Fruit fly (Drosophila melanogaster) whole organism, pupa: ENCODE data around the gene witty.

Experiments
- CG10348 ChIP-seq: fragments of 200-800 bp; sonication (Bioruptor generic); IDR thresholded peaks from 2 replicates; pipeline ENCODE4 v1.3.6; 2022; ENCODE audit warnings: missing biosample characterization, missing genetic modification characterization
- CG12605 ChIP-seq: fragments of 200-800 bp; sonication (Bioruptor generic); IDR thresholded peaks from 2 replicates; pipeline ENCODE4 v1.3.6; 2022; ENCODE audit warnings: missing biosample characterization, missing genetic modification characterization
- CG13204 ChIP-seq: fragments of 200-800 bp; sonication (Bioruptor generic); optimal IDR thresholded peaks from 2 replicates; lab custom pipeline; 2018; ENCODE audit warnings: missing biosample characterization, mild to moderate bottlenecking, missing genetic modification characterization, moderate library complexity
- CG14655 ChIP-seq: fragments of 200-800 bp; sonication (Bioruptor generic); optimal IDR thresholded peaks from 3 replicates; lab custom pipeline; 2017; ENCODE audit warnings: mild to moderate bottlenecking, missing biosample characterization, missing genetic modification reagents, missing genetic modification characterization
- CG15710 ChIP-seq: fragments of 200-800 bp; sonication (Bioruptor generic); optimal IDR thresholded peaks from 2 replicates; lab custom pipeline; 2018; ENCODE audit warnings: missing biosample characterization, mild to moderate bottlenecking, missing genetic modification characterization, moderate library complexity
- CG17806 ChIP-seq: fragments of 200-800 bp; sonication (Bioruptor generic); optimal IDR thresholded peaks from 2 replicates; lab custom pipeline; 2018; ENCODE audit warnings: missing biosample characterization, mild to moderate bottlenecking, missing genetic modification characterization, moderate library complexity
- CG32121 ChIP-seq: fragments of 200-800 bp; sonication (Bioruptor generic); IDR thresholded peaks from 2 replicates; pipeline ENCODE4 v1.3.6; 2022; ENCODE audit warnings: missing biosample characterization, missing genetic modification characterization
- CG34367 ChIP-seq: fragments of 200-800 bp; sonication (Bioruptor generic); optimal IDR thresholded peaks from 2 replicates; lab custom pipeline; 2018; ENCODE audit warnings: missing biosample characterization, mild to moderate bottlenecking, missing genetic modification characterization
- CG4496 ChIP-seq: fragments of 200-800 bp; sonication (Bioruptor generic); IDR thresholded peaks from 3 replicates; pipeline ENCODE4 v1.3.6; 2022; ENCODE audit warnings: missing biosample characterization, missing genetic modification characterization
- CG8159 ChIP-seq: fragments of 200-800 bp; sonication (Bioruptor generic); optimal IDR thresholded peaks from 3 replicates; lab custom pipeline; 2018; ENCODE audit warnings: missing biosample characterization, mild to moderate bottlenecking, missing genetic modification characterization, moderate library complexity
- CG8301 ChIP-seq: fragments of 200-800 bp; sonication (Bioruptor generic); optimal IDR thresholded peaks from 2 replicates; lab custom pipeline; 2018; ENCODE audit warnings: missing biosample characterization, mild to moderate bottlenecking, missing genetic modification characterization
- CG9948 ChIP-seq: fragments of 200-800 bp; sonication (Bioruptor generic); optimal IDR thresholded peaks from 2 replicates; lab custom pipeline; 2018; ENCODE audit warnings: missing biosample characterization, mild to moderate bottlenecking, missing genetic modification characterization, moderate library complexity
- D1 ChIP-seq: fragments of 200-800 bp; sonication (Bioruptor generic); optimal IDR thresholded peaks from 2 replicates; lab custom pipeline; 2018; ENCODE audit warnings: missing biosample characterization, mild to moderate bottlenecking, missing genetic modification characterization, moderate library complexity
- EcR ChIP-seq: fragments of 200-800 bp; sonication (Bioruptor generic); optimal IDR thresholded peaks from 3 replicates; lab custom pipeline; 2019; ENCODE audit warnings: missing biosample characterization, missing genetic modification characterization, mild to moderate bottlenecking, moderate library complexity, missing genetic modification reagents
- Ets98B ChIP-seq: fragments of 200-800 bp; sonication (Bioruptor generic); IDR thresholded peaks from 2 replicates; pipeline ENCODE4 v1.3.6; 2022; ENCODE audit warnings: missing biosample characterization, missing genetic modification characterization
- Pif1A ChIP-seq: fragments of 200-800 bp; sonication (Bioruptor generic); optimal IDR thresholded peaks from 3 replicates; lab custom pipeline; 2016; ENCODE audit warnings: missing biosample characterization, missing genetic modification characterization
- Pif1B ChIP-seq: fragments of 200-800 bp; sonication (Bioruptor generic); optimal IDR thresholded peaks from 3 replicates; lab custom pipeline; 2016; ENCODE audit warnings: missing biosample characterization, missing genetic modification characterization
- Snoo ChIP-seq: fragments of 200-800 bp; sonication (Bioruptor generic); optimal IDR thresholded peaks from 3 replicates; lab custom pipeline; 2017; ENCODE audit warnings: missing biosample characterization, mild to moderate bottlenecking, missing genetic modification characterization, inconsistent platforms
- fd96Ca ChIP-seq: fragments of 200-800 bp; sonication (Bioruptor generic); IDR thresholded peaks from 3 replicates; pipeline ENCODE4 v1.3.6; 2022; ENCODE audit warnings: missing biosample characterization, missing genetic modification characterization
- gl ChIP-seq: fragments of 200-800 bp; sonication (Bioruptor generic); optimal IDR thresholded peaks from 2 replicates; lab custom pipeline; 2018; ENCODE audit warnings: missing biosample characterization, mild to moderate bottlenecking, missing genetic modification characterization
- rn ChIP-seq: fragments of 200-800 bp; sonication (Bioruptor generic); IDR thresholded peaks from 2 replicates; pipeline ENCODE4 v1.3.6; 2022; ENCODE audit warnings: missing biosample characterization, missing genetic modification characterization

Gene witty

DNA sequence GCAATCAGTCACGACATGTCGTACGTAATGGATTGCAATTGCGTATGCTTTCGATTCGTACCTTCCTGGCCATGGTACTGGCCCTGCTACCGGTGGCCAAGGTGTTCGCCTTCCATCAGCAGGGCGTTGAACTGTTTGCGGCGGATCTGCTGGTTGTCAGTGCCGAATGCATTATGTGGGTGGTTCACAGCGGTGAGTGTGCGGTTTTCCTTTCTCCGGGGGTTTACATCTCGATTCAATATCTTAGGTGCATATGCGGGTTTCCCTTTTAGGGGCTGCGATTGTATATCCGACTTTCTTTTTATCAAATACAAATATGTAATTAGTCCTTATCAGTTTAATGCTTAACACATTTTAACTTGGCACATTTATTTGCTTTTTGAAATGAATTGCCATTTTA is 26.3 kb upstream of the witty start:
- TF ChIP-seq EcR (GFP tag; lab: Kevin White, UChicago) (peak; percentile 32), CG8159 (tag; lab: Kevin White, UChicago) (no peak), Snoo (tag; lab: Kevin White, UChicago) (no peak), CG8301 (tag; lab: Kevin White, UChicago) (no peak), CG12605 (GFP tag; lab: Robert Waterston, UW) (no peak), Pif1A (GFP tag; lab: Kevin White, UChicago) (no peak)

DNA sequence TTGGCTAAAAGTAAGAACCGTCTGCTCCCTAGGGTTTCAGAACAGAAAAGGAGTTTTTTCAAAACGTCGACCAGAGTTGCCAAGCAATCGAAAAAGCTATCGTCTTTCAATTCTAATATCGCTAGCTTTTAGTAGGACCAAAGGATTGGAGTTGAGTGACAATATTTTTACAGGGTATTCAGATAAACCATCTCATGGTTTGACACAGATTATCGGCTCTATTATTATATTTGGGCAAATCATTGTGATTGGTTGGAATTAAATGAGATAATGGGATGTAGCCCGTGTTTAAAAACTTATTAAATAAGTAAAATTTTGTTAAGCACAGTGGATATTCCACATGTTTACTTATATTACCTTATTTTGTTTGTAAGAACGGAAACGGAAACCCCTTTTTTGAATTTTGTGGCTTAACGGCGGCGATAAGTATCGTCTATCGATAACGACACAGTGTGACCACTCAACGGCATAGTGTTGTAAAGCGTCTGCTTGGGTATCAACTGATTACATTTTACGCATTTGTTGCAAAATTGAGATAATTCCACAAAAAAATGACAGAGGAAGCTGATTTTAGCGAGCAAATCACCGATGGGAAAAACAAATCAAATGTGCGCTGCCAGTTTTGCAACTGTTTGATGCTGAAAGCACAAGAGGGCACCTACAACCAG is 18.1 kb upstream of the witty start, which contains the start of the genes mtsh and strat:
mtsh (minus strand) TSS at position 51 of the 668 bp plus-strand sequence.
strat (plus strand) TSS at position 471 of the 668 bp plus-strand sequence.
- TF ChIP-seq CG4496: peak; percentile 76
- TF ChIP-seq Snoo (tag; lab: Kevin White, UChicago): peak; percentile 22
- peak; percentile 34 for TF ChIP-seq CG17806
- no peak for TF ChIP-seq CG10348 (GFP tag; lab: Robert Waterston, UW)
- TF ChIP-seq CG15710 (tag; lab: Kevin White, UChicago): peak; percentile 23
- peak; percentile 3 for TF ChIP-seq CG34367 (tag; lab: Kevin White, UChicago)
- peak; percentile 41 for TF ChIP-seq gl
- no peak for TF ChIP-seq fd96Ca
- TF ChIP-seq, all 21 proteins: peak for 6

DNA sequence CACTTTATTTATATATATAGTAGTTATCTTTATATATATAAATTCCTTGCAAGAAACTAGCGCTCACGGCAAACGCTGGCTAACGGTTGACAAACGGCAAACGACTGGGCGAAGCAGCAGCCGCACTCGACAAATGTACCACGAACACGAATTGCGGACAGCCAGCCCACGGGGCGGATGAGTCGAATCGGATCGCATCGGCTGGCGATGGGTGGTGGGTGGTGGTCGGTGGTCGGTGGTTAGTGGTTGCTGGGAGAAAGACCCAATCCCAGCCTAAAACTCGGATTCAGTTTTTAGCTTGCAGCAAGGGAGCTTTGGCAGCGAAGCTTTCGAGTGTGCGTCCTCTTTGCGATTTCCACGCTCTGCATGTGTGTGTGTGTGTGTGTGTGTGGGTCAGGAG is 12.9 kb upstream of the witty start, which contains the start of gene CG7781:
CG7781 (minus strand) TSS at position 260 of the 400 bp plus-strand sequence.
- TF ChIP-seq rn (GFP tag; lab: Robert Waterston, UW): no peak
- no peak for TF ChIP-seq CG15710 (tag; lab: Kevin White, UChicago)
- TF ChIP-seq Ets98B (GFP tag; lab: Robert Waterston, UW): peak; percentile 46; the same call in 1 of the 2 replicates
- TF ChIP-seq gl: no peak
- TF ChIP-seq D1 (tag; lab: Kevin White, UChicago): no peak
- 0 out of 3 replicates have a peak, but pooled peaks have one; percentile 10 for TF ChIP-seq fd96Ca
- no peak for TF ChIP-seq CG9948 (tag; lab: Kevin White, UChicago)
- no peak for TF ChIP-seq CG17806
- 0 out of 2 replicates have a peak, but pooled peaks have one; percentile 28 for TF ChIP-seq CG12605 (GFP tag; lab: Robert Waterston, UW)
- peak; percentile 51; the same call in 2 of the 3 replicates for TF ChIP-seq CG4496
- no peak for TF ChIP-seq CG8159 (tag; lab: Kevin White, UChicago)
- no peak for TF ChIP-seq Pif1A (GFP tag; lab: Kevin White, UChicago)
- TF ChIP-seq CG13204 (GFP tag; lab: Kevin White, UChicago): no peak
- TF ChIP-seq CG32121: no peak
- no peak for TF ChIP-seq Pif1B
- no peak for TF ChIP-seq CG8301 (tag; lab: Kevin White, UChicago)
- TF ChIP-seq CG10348 (GFP tag; lab: Robert Waterston, UW): no peak
- TF ChIP-seq EcR (GFP tag; lab: Kevin White, UChicago): no peak
- TF ChIP-seq CG34367 (tag; lab: Kevin White, UChicago): no peak
- TF ChIP-seq CG14655 (GFP tag; lab: Kevin White, UChicago): no peak
- TF ChIP-seq Snoo (tag; lab: Kevin White, UChicago): no peak

DNA sequence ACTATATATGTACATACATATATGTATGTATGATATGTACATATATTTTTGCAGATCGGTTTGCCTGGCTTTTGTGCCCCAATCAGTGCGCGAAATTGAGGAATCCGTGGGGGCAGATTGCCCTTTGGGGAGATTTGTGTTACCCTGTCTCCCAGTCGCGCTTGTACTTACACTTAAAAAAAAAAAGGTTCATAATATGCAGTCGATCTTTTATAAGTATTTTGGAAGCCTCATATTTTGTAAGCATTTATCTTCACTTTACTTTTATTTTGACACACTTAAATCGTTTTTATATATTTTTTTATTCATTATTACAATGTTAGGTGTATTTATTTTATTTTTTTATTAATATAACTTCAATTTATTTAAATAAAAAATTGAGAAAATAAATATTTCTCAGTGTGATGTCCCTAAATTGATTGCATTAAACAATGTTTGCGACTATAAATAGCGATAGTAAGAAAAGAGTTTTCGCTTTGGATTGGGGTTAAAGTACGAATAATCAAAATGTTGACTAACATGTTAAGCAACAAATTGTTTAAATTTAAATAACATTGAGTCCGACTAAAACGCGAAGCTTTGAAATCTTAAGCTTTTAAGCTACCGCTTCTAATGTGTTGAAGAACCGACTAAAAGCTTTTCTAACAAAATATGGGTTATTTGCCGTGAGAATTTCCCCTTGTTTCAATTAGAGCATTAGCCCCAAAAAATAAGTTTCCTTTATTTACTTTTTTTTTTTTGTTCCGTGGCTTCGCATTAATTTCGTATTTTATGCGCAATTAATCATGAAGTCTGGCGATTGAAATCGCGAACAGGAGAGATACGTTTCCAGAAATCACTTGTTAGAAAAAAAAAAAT is 11.4 kb upstream of the witty start:
- TF ChIP-seq CG10348 (GFP tag; lab: Robert Waterston, UW) (no peak), CG34367 (tag; lab: Kevin White, UChicago) (no peak), CG17806 (peak; percentile 4), CG8301 (tag; lab: Kevin White, UChicago) (no peak), Pif1A (GFP tag; lab: Kevin White, UChicago) (no peak), rn (GFP tag; lab: Robert Waterston, UW) (no peak), Ets98B (GFP tag; lab: Robert Waterston, UW) (no peak), CG13204 (GFP tag; lab: Kevin White, UChicago) (no peak), gl (no peak), fd96Ca (no peak), EcR (GFP tag; lab: Kevin White, UChicago) (no peak), CG12605 (GFP tag; lab: Robert Waterston, UW) (peak; percentile 28; the same call in 1 of the 2 replicates), CG14655 (GFP tag; lab: Kevin White, UChicago) (no peak), CG4496 (0 out of 3 replicates have a peak, but pooled peaks have one; percentile 46), Pif1B (no peak), Snoo (tag; lab: Kevin White, UChicago) (no peak), CG8159 (tag; lab: Kevin White, UChicago) (peak; percentile 37), CG32121 (0 out of 2 replicates have a peak, but pooled peaks have one; percentile 35), CG15710 (tag; lab: Kevin White, UChicago) (peak; percentile 1), D1 (tag; lab: Kevin White, UChicago) (no peak), CG9948 (tag; lab: Kevin White, UChicago) (peak; percentile 0)
- TF ChIP-seq, all 21 proteins: peak for 7

DNA sequence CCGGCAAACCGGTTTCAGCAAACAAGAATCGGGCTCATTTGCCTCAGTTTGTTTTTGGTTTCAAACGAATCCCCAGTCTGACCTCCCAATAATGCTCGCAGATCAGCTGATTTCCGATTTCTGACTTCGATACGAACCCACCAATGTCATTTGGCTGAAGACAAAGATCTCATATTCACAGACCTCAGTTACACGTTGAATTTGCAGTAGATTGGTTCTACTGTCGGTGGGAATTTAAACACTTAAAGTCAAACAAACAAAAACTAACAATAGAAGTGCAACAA is 10.9 kb upstream of the witty start, which contains the start of gene CG14275:
CG14275 (plus strand) TSS at position 185 of the 284 bp plus-strand sequence.
- TF ChIP-seq CG12605 (GFP tag; lab: Robert Waterston, UW) (no peak), Ets98B (GFP tag; lab: Robert Waterston, UW) (no peak), CG15710 (tag; lab: Kevin White, UChicago) (no peak), CG8159 (tag; lab: Kevin White, UChicago) (no peak), CG4496 (no peak)
